Worm (Caenorhabditis elegans) whole organism, late embryonic: ENCODE results near the gene K09C6.2.

ENCODE experiments used
- F13H6.1 ChIP-seq: sonication (generic microtip); optimal IDR thresholded peaks from 2 replicates; lab custom pipeline; 2016; ENCODE audit warnings: missing genetic modification characterization, missing compliant biosample characterization
- K02D7.2 ChIP-seq: sonication (generic microtip); optimal IDR thresholded peaks from 2 replicates; lab custom pipeline; 2017; ENCODE audit warnings: mild to moderate bottlenecking, missing genetic modification characterization, missing compliant biosample characterization
- K09A11.1 ChIP-seq: sonication (generic microtip); optimal IDR thresholded peaks from 2 replicates; lab custom pipeline; 2017; ENCODE audit warnings: antibody characterized with exemption, mild to moderate bottlenecking, missing genetic modification characterization, missing compliant biosample characterization; ENCODE audit not compliant: insufficient read depth
- T23F11.4 ChIP-seq: fragments of 200-800 bp; sonication (Bioruptor generic); optimal IDR thresholded peaks from 2 replicates; lab custom pipeline; 2018; ENCODE audit warnings: mild to moderate bottlenecking, missing genetic modification characterization, missing compliant biosample characterization
- ahr-1 ChIP-seq: sonication (generic microtip); optimal IDR thresholded peaks from 2 replicates; lab custom pipeline; 2016; ENCODE audit warnings: missing genetic modification characterization, missing compliant biosample characterization
- ama-1 ChIP-seq: fragments of 150-350 bp; optimal IDR thresholded peaks from 2 replicates; lab custom pipeline; 2014
- ceh-14 ChIP-seq: sonication (generic microtip); optimal IDR thresholded peaks from 2 replicates; lab custom pipeline; 2016; ENCODE audit warnings: missing genotype, missing genetic modification characterization, missing compliant biosample characterization
- ceh-2 ChIP-seq: sonication (generic microtip); optimal IDR thresholded peaks from 2 replicates; lab custom pipeline; 2016; ENCODE audit warnings: missing genotype, missing genetic modification characterization, missing compliant biosample characterization
- ceh-22 ChIP-seq: sonication (generic microtip); optimal IDR thresholded peaks from 2 replicates; lab custom pipeline; 2017; ENCODE audit warnings: missing biosample characterization, missing genetic modification characterization
- ceh-24 ChIP-seq: sonication (generic microtip); optimal IDR thresholded peaks from 2 replicates; lab custom pipeline; 2016; ENCODE audit warnings: mild to moderate bottlenecking, missing genetic modification characterization, missing compliant biosample characterization
- ceh-45 ChIP-seq: fragments of 200-800 bp; sonication (Bioruptor generic); IDR thresholded peaks from 2 replicates; pipeline ENCODE4 v1.3.6; 2022; ENCODE audit warnings: missing genetic modification reagents, missing genetic modification characterization, missing compliant biosample characterization
- ceh-48 ChIP-seq: sonication (generic microtip); optimal IDR thresholded peaks from 2 replicates; lab custom pipeline; 2016; ENCODE audit warnings: missing genetic modification characterization, inconsistent platforms, missing compliant biosample characterization
- ceh-6 ChIP-seq: fragments of 200-800 bp; sonication (Bioruptor generic); optimal IDR thresholded peaks from 2 replicates; lab custom pipeline; 2018; ENCODE audit warnings: mild to moderate bottlenecking, missing genetic modification characterization, missing compliant biosample characterization
- ceh-9 ChIP-seq: sonication (generic microtip); optimal IDR thresholded peaks from 2 replicates; lab custom pipeline; 2016; ENCODE audit warnings: mild to moderate bottlenecking, missing genetic modification characterization, inconsistent platforms, missing compliant biosample characterization
- dve-1 ChIP-seq: sonication (generic microtip); optimal IDR thresholded peaks from 2 replicates; lab custom pipeline; 2017; ENCODE audit warnings: antibody characterized with exemption, mild to moderate bottlenecking, missing genetic modification characterization, missing compliant biosample characterization
- hlh-13 ChIP-seq: fragments of 200-800 bp; sonication (Bioruptor generic); optimal IDR thresholded peaks from 2 replicates; lab custom pipeline; 2018; ENCODE audit warnings: mild to moderate bottlenecking, missing genetic modification characterization, missing compliant biosample characterization
- hlh-30 ChIP-seq: sonication (generic microtip); optimal IDR thresholded peaks from 2 replicates; lab custom pipeline; 2017; ENCODE audit warnings: antibody characterized with exemption, missing genetic modification characterization, missing compliant biosample characterization; ENCODE audit not compliant: insufficient read depth
- hlh-6 ChIP-seq: sonication (generic microtip); optimal IDR thresholded peaks from 2 replicates; lab custom pipeline; 2016; ENCODE audit warnings: missing genotype, missing genetic modification characterization, missing compliant biosample characterization
- lim-6 ChIP-seq: sonication (generic microtip); optimal IDR thresholded peaks from 2 replicates; lab custom pipeline; 2016; ENCODE audit warnings: missing genetic modification characterization, missing compliant biosample characterization
- madf-2 ChIP-seq: sonication (generic microtip); optimal IDR thresholded peaks from 2 replicates; lab custom pipeline; 2017; ENCODE audit warnings: missing genetic modification characterization, missing compliant biosample characterization
- mec-3 ChIP-seq: sonication (generic microtip); optimal IDR thresholded peaks from 2 replicates; lab custom pipeline; 2016; ENCODE audit warnings: borderline replicate concordance, missing genetic modification characterization, missing compliant biosample characterization
- nhr-11 ChIP-seq: fragments of 150-350 bp; optimal IDR thresholded peaks from 2 replicates; lab custom pipeline; 2014; ENCODE audit warnings: missing biosample characterization, missing genetic modification characterization
- npax-4 ChIP-seq: sonication (generic microtip); optimal IDR thresholded peaks from 2 replicates; lab custom pipeline; 2016; ENCODE audit warnings: missing genetic modification characterization, missing compliant biosample characterization
- pag-3 ChIP-seq: sonication (generic microtip); optimal IDR thresholded peaks from 2 replicates; lab custom pipeline; 2016; ENCODE audit warnings: missing compliant biosample characterization, missing genetic modification characterization, borderline replicate concordance
- pat-9 ChIP-seq: fragments of 200-800 bp; sonication (Bioruptor generic); optimal IDR thresholded peaks from 2 replicates; lab custom pipeline; 2018; ENCODE audit warnings: mild to moderate bottlenecking, missing genetic modification characterization, moderate library complexity, missing compliant biosample characterization
- pax-1 ChIP-seq: fragments of 150-350 bp; optimal IDR thresholded peaks from 2 replicates; lab custom pipeline; 2014; ENCODE audit warnings: missing biosample characterization, missing genetic modification characterization
- ref-2 ChIP-seq: sonication (generic microtip); optimal IDR thresholded peaks from 2 replicates; lab custom pipeline; 2016; ENCODE audit warnings: missing genetic modification characterization, missing compliant biosample characterization
- sox-2 ChIP-seq: fragments of 200-800 bp; sonication (Bioruptor generic); IDR thresholded peaks from 2 replicates; pipeline ENCODE4 v1.3.6; 2022; ENCODE audit warnings: missing genetic modification reagents, missing genetic modification characterization, missing compliant biosample characterization
- sox-4 ChIP-seq: sonication (generic microtip); optimal IDR thresholded peaks from 2 replicates; lab custom pipeline; 2017; ENCODE audit warnings: mild to moderate bottlenecking, missing genetic modification characterization, inconsistent platforms, missing compliant biosample characterization
- tbx-7 ChIP-seq: sonication (generic microtip); optimal IDR thresholded peaks from 2 replicates; lab custom pipeline; 2016; ENCODE audit warnings: missing genotype, missing genetic modification characterization, missing compliant biosample characterization
- unc-3 ChIP-seq, 2 experiments: fragments of 200-800 bp in 1 of 2; sonication (Bioruptor generic) in 1 of 2; sonication (generic microtip) in 1 of 2; conservative IDR thresholded peaks in 1 of 2; optimal IDR thresholded peaks in 1 of 2; 2 replicates each; pipeline versions ENCODE4 v1.3.6 to Lab custom; 2016 to 2022; ENCODE audit warnings: missing compliant biosample characterization in 2 of 2, missing genetic modification characterization in 2 of 2, missing genetic modification reagents in 1 of 2
- unc-42 ChIP-seq: sonication (generic microtip); optimal IDR thresholded peaks from 2 replicates; lab custom pipeline; 2016; ENCODE audit warnings: missing genotype, missing genetic modification characterization, missing compliant biosample characterization
- unc-55 ChIP-seq: sonication (generic microtip); optimal IDR thresholded peaks from 2 replicates; lab custom pipeline; 2017; ENCODE audit warnings: missing biosample characterization, missing genetic modification reagents, missing genetic modification characterization
- zip-5 ChIP-seq: sonication (generic microtip); optimal IDR thresholded peaks from 2 replicates; lab custom pipeline; 2016; ENCODE audit warnings: missing genetic modification characterization, missing compliant biosample characterization
- ztf-16 ChIP-seq: sonication (generic microtip); optimal IDR thresholded peaks from 2 replicates; lab custom pipeline; 2017; ENCODE audit warnings: missing genetic modification characterization, missing compliant biosample characterization

Gene K09C6.2

DNA sequence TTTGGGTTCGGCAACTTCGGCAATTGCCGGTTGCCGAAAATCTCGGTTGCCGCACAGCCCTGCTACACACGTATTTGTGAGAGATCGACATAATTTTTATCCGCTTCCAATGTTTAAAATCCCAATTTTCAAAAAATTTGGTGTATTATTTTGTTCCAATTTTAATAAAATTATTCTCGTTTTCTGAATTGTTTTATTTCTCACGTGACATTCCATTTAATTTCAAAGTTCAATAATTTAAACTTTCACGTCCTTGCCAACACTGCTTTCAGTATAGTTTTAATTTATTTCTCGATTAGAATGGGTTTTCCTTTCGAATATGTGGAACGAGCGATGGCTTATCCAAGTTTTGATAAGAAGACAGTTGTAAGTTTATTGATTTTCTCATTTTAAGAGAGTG is at the start of gene K09C6.2:
Gene K09C6.2 (plus strand): TSS at position 301 of the 400 bp plus-strand sequence.
- TF ChIP-seq sox-4 (tag; lab: Kevin White, UChicago) = no peak
- TF ChIP-seq madf-2 (tag; lab: Kevin White, UChicago) = no peak
- TF ChIP-seq ceh-24 (tag; lab: Kevin White, UChicago) = no peak
- no peak for TF ChIP-seq nhr-11 (tag; lab: Kevin White, UChicago)
- no peak for TF ChIP-seq F13H6.1 (tag; lab: Kevin White, UChicago)
- TF ChIP-seq ceh-2 (tag; lab: Kevin White, UChicago) = no peak
- no peak for TF ChIP-seq ama-1 (lab: Kevin White, UChicago)
- TF ChIP-seq pag-3 (tag; lab: Kevin White, UChicago) = no peak
- no peak for TF ChIP-seq K02D7.2 (tag; lab: Kevin White, UChicago)
- no peak for TF ChIP-seq hlh-13 (GFP tag; lab: Kevin White, UChicago)
- no peak for TF ChIP-seq tbx-7 (tag; lab: Kevin White, UChicago)

DNA sequence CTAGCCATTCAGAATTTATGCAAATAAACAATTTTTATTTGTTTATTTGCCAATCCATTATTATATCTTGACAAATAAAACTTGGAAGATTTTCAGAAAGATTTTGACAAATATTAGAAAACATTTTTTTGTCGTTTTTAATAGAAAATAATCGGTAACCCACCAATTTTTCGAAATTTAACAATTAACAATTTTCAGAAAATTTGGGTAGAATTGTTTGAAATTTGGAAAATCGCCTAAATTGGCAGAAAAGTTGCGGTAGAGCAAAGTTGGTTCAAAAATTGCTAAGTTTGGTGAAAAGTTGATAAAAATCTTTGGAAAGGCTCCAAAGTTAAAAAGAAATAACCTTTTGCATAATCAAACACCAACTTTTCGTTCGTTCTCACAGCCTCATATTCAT is 48.4 kb upstream of the K09C6.2 start:
- TF ChIP-seq unc-3 (GFP tag; conservative IDR thresholded peaks at IDR 0.05; lab: Robert Waterston, UW) (no peak), unc-3 (tag; optimal IDR thresholded peaks at IDR 0.05; lab: Kevin White, UChicago) (no peak), lim-6 (tag; lab: Kevin White, UChicago) (no peak), ref-2 (tag; lab: Kevin White, UChicago) (no peak), pax-1 (tag; lab: Kevin White, UChicago) (no peak), mec-3 (no peak), pag-3 (tag; lab: Kevin White, UChicago) (no peak), K09A11.1 (tag; lab: Kevin White, UChicago) (no peak), hlh-6 (no peak), ceh-22 (tag; lab: Kevin White, UChicago) (no peak), pat-9 (tag; lab: Kevin White, UChicago) (no peak), dve-1 (tag; lab: Kevin White, UChicago) (no peak), hlh-13 (GFP tag; lab: Kevin White, UChicago) (no peak)

DNA sequence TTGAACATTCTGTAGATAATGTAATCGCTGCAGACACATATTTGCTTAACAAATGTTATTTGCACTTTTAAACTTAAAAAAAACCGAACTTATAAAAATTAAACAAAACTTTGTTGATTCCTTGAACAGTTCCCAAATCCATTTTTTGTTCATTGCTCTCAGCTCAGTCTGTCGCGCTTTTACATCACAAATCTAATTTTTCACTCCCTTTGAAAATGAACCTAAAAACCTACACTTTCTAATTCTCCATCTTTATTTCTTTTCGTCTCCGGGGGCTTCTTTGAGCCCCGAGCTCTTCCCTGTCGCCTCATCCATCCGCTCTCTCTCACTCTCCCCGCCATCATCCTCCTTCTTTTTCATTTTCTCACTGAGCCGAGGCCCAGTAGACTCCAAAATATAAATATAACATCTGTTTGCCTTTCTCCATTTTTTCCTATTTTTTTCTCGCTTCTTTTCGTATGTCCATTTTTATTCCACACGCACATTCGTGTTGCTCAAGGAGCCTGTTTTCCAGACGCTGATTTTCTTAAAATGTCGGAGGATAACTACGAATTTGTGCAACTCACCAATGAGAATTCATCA is 46.3 kb upstream of the K09C6.2 start, which contains the start of gene R13D11.4:
Gene R13D11.4 (plus strand): TSS at position 532 of the 582 bp plus-strand sequence.
- TF ChIP-seq lim-6 (tag; lab: Kevin White, UChicago) = no peak
- peak; percentile 74 for TF ChIP-seq unc-42
- TF ChIP-seq, all 69 proteins: peak for 1

DNA sequence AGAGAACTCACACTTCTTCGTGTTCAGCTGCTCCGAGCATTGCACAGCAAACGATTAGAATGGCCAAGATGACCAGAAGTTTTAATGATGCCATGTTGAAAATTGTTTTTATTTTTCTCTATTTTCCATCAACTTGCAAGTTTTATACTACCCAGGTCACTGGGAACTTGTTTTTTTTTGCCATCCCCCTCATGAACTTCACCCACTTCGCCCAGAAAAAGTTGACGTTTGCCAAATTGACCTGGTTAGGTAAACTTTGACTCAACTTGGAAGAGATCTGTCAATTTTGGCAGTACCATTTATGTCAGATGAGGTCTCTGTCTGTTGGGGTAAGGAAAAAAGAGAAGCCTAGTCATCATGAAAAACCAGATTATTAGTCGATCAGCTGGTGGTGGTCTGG is 43.5 kb upstream of the K09C6.2 start, which contains the start of gene R13D11.10:
Gene R13D11.10 (minus strand): TSS at position 101 of the 400 bp plus-strand sequence.
- TF ChIP-seq F13H6.1 (tag; lab: Kevin White, UChicago) (no peak), ceh-45 (no peak), ceh-22 (tag; lab: Kevin White, UChicago) (no peak), hlh-13 (GFP tag; lab: Kevin White, UChicago) (no peak), zip-5 (tag; lab: Kevin White, UChicago) (no peak), hlh-30 (tag; lab: Kevin White, UChicago) (no peak), nhr-11 (tag; lab: Kevin White, UChicago) (no peak)

DNA sequence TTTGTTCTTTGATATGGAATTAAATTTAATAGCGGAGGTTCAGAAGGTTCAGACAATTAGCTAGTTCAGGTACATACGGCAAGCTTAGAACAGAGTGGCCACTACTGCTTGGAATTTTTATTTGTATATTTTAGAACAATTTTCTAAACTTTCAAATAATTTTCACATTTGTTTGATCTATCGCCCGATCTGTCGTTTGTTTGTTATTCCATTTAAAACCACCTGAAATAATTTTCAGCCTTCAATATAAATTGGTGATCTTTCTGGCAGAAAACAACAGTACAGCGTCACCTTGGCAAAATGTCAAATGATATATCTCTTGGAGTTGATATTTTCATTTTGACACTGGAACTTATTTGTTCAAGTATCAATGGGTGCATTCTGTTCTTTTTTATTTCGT is 41.9 kb upstream of the K09C6.2 start, which contains the start of gene R13D11.3:
Gene R13D11.3 (plus strand): TSS at position 301 of the 400 bp plus-strand sequence.
- no peak for TF ChIP-seq ceh-22 (tag; lab: Kevin White, UChicago)
- TF ChIP-seq ref-2 (tag; lab: Kevin White, UChicago) = no peak
- TF ChIP-seq ztf-16 = no peak
- TF ChIP-seq ahr-1 (tag; lab: Kevin White, UChicago) = no peak
- TF ChIP-seq ceh-9 (tag; lab: Kevin White, UChicago) = no peak
- TF ChIP-seq hlh-13 (GFP tag; lab: Kevin White, UChicago) = no peak
- no peak for TF ChIP-seq pax-1 (tag; lab: Kevin White, UChicago)
- TF ChIP-seq unc-3 (GFP tag; conservative IDR thresholded peaks at IDR 0.05; lab: Robert Waterston, UW) = no peak
- no peak for TF ChIP-seq unc-3 (tag; optimal IDR thresholded peaks at IDR 0.05; lab: Kevin White, UChicago)
- TF ChIP-seq ceh-24 (tag; lab: Kevin White, UChicago) = no peak
- TF ChIP-seq npax-4 (tag; lab: Kevin White, UChicago) = no peak
- no peak for TF ChIP-seq nhr-11 (tag; lab: Kevin White, UChicago)
- TF ChIP-seq ceh-6 (GFP tag; lab: Kevin White, UChicago) = no peak
- no peak for TF ChIP-seq ceh-14 (tag; lab: Kevin White, UChicago)
- TF ChIP-seq F13H6.1 (tag; lab: Kevin White, UChicago) = no peak
- no peak for TF ChIP-seq sox-2
- TF ChIP-seq unc-55 (GFP tag; lab: Kevin White, UChicago) = no peak
- no peak for TF ChIP-seq T23F11.4 (GFP tag; lab: Kevin White, UChicago)
- no peak for TF ChIP-seq ceh-48 (tag; lab: Kevin White, UChicago)
- no peak for TF ChIP-seq sox-4 (tag; lab: Kevin White, UChicago)
- TF ChIP-seq, all 69 proteins: peak for 0
